Fruit fly (Drosophila melanogaster) whole organism, wandering third instar larva: ENCODE measurements around the gene CG13907.

Source experiments
- CG32264 ChIP-seq: fragments of 200-800 bp; sonication (Bioruptor generic); optimal IDR thresholded peaks from 2 replicates; lab custom pipeline; 2016; ENCODE audit warnings: missing biosample characterization, missing genetic modification characterization
- CG9705 ChIP-seq: fragments of 200-800 bp; sonication (Bioruptor generic); optimal IDR thresholded peaks from 2 replicates; lab custom pipeline; 2018; ENCODE audit warnings: missing biosample characterization, mild to moderate bottlenecking, missing genetic modification characterization
- Dfd ChIP-seq: fragments of >200 bp; optimal IDR thresholded peaks from 2 replicates; lab custom pipeline; 2017; ENCODE audit warnings: missing biosample characterization, missing genetic modification characterization
- Dif ChIP-seq: fragments of 200-275, 200-300 bp; sonication (Bioruptor generic); optimal IDR thresholded peaks from 2 replicates; lab custom pipeline; 2018; ENCODE audit warnings: missing biosample characterization, missing genetic modification characterization; ENCODE audit not compliant: partially characterized antibody
- GATAd ChIP-seq: sonication (Bioruptor generic); optimal IDR thresholded peaks from 2 replicates; lab custom pipeline; 2016; ENCODE audit warnings: missing biosample characterization, missing genetic modification characterization
- HLH106 ChIP-seq: fragments of 200-800 bp; optimal IDR thresholded peaks from 3 replicates; lab custom pipeline; 2019; ENCODE audit warnings: missing biosample characterization, mild to moderate bottlenecking, missing genetic modification characterization, moderate library complexity
- Hnf4 ChIP-seq: fragments of 200-800 bp; sonication (Bioruptor generic); optimal IDR thresholded peaks from 2 replicates; lab custom pipeline; 2016; ENCODE audit warnings: missing biosample characterization, mild to moderate bottlenecking, missing genetic modification characterization
- Hr78 ChIP-seq: fragments of >200 bp; optimal IDR thresholded peaks from 2 replicates; lab custom pipeline; 2017; ENCODE audit warnings: missing biosample characterization, missing genetic modification characterization
- Jra ChIP-seq: sonication (Bioruptor generic); optimal IDR thresholded peaks from 2 replicates; lab custom pipeline; 2016; ENCODE audit warnings: missing biosample characterization, missing genetic modification characterization
- Mio ChIP-seq: sonication (Bioruptor generic); optimal IDR thresholded peaks from 2 replicates; lab custom pipeline; 2016; ENCODE audit warnings: missing biosample characterization, missing genetic modification characterization
- Myc ChIP-seq: fragments of >200 bp; optimal IDR thresholded peaks from 2 replicates; lab custom pipeline; 2017
- N ChIP-seq: fragments of >200 bp; optimal IDR thresholded peaks from 2 replicates; lab custom pipeline; 2018; ENCODE audit warnings: missing biosample characterization, missing external identifiers, missing genetic modification characterization
- OdsH ChIP-seq: fragments of 200-800 bp; sonication (Bioruptor generic); optimal IDR thresholded peaks from 2 replicates; lab custom pipeline; 2016; ENCODE audit warnings: missing biosample characterization, mild to moderate bottlenecking, missing genetic modification characterization
- Rel ChIP-seq, 2 experiments: fragments of 200-800 bp; sonication (Bioruptor generic) in 1 of 2; optimal IDR thresholded peaks; 2 replicates in 1 of 2; 3 replicates in 1 of 2; lab custom pipeline; 2016 to 2019; ENCODE audit warnings: mild to moderate bottlenecking in 2 of 2, missing biosample characterization in 2 of 2, missing genetic modification characterization in 2 of 2, moderate library complexity in 1 of 2
- Sp1 ChIP-seq: fragments of 200-800 bp; sonication (Bioruptor generic); optimal IDR thresholded peaks from 3 replicates; lab custom pipeline; 2019; ENCODE audit warnings: missing biosample characterization, mild to moderate bottlenecking, missing genetic modification characterization, moderate library complexity
- Vsx2 ChIP-seq: fragments of 200-300, 225-300 bp; sonication (Bioruptor generic); optimal IDR thresholded peaks from 2 replicates; lab custom pipeline; 2018; ENCODE audit warnings: missing biosample characterization, missing genetic modification characterization; ENCODE audit not compliant: partially characterized antibody
- br ChIP-seq: fragments of 200-800 bp; sonication (Bioruptor generic); optimal IDR thresholded peaks from 2 replicates; lab custom pipeline; 2016; ENCODE audit warnings: missing biosample characterization, missing genetic modification characterization
- brk ChIP-seq: fragments of 200-800 bp; sonication (Bioruptor generic); optimal IDR thresholded peaks from 2 replicates; lab custom pipeline; 2016; ENCODE audit warnings: missing biosample characterization, mild to moderate bottlenecking, missing genetic modification characterization
- dl ChIP-seq, 2 experiments: fragments of 175-275, 200-275 bp in 1 of 2; fragments of 200-275 bp in 1 of 2; sonication (Bioruptor generic); optimal IDR thresholded peaks; lab custom pipeline; 2018; ENCODE audit warnings: mild to moderate bottlenecking in 2 of 2, missing biosample characterization in 2 of 2, missing genetic modification characterization in 2 of 2, moderate library complexity in 2 of 2; ENCODE audit not compliant: partially characterized antibody in 2 of 2, insufficient read depth in 1 of 2
- dmrt93B ChIP-seq: fragments of 200-800 bp; sonication (Bioruptor generic); optimal IDR thresholded peaks from 2 replicates; lab custom pipeline; 2018; ENCODE audit warnings: missing biosample characterization, mild to moderate bottlenecking, missing genetic modification characterization
- dsf ChIP-seq: sonication (Bioruptor generic); optimal IDR thresholded peaks from 2 replicates; lab custom pipeline; 2016; ENCODE audit warnings: missing biosample characterization, missing genetic modification characterization, borderline replicate concordance
- ey ChIP-seq: fragments of 200-800 bp; sonication (Bioruptor generic); optimal IDR thresholded peaks from 2 replicates; lab custom pipeline; 2016; ENCODE audit warnings: missing biosample characterization, missing genetic modification characterization
- foxo ChIP-seq, 2 experiments: fragments of 200-800 bp; sonication (Bioruptor generic); optimal IDR thresholded peaks; 2 replicates in 1 of 2; 3 replicates in 1 of 2; lab custom pipeline; 2016 to 2017; ENCODE audit warnings: missing biosample characterization in 2 of 2, missing genetic modification characterization in 2 of 2
- fru ChIP-seq: fragments of 200-800 bp; sonication (Bioruptor generic); optimal IDR thresholded peaks from 3 replicates; lab custom pipeline; 2016; ENCODE audit warnings: missing biosample characterization, mild to moderate bottlenecking, missing genetic modification characterization
- h ChIP-seq: fragments of 200-800 bp; sonication (Bioruptor generic); optimal IDR thresholded peaks from 3 replicates; lab custom pipeline; 2016; ENCODE audit warnings: missing biosample characterization, mild to moderate bottlenecking, missing genetic modification characterization
- jim ChIP-seq: fragments of 175-275, 200-325 bp; sonication (Bioruptor generic); optimal IDR thresholded peaks from 2 replicates; lab custom pipeline; 2016; ENCODE audit warnings: missing biosample characterization, mild to moderate bottlenecking, missing genetic modification characterization
- lola ChIP-seq: fragments of >200 bp; optimal IDR thresholded peaks from 2 replicates; lab custom pipeline; 2017; ENCODE audit warnings: missing biosample characterization, missing genetic modification characterization
- pan ChIP-seq: fragments of >200 bp; optimal IDR thresholded peaks from 2 replicates; lab custom pipeline; 2017
- psq ChIP-seq: fragments of 200-800 bp; sonication (Bioruptor generic); optimal IDR thresholded peaks from 3 replicates; lab custom pipeline; 2017; ENCODE audit warnings: missing biosample characterization, mild to moderate bottlenecking, missing genetic modification characterization, moderate library complexity
- rgr ChIP-seq: fragments of 200-800 bp; sonication (Bioruptor generic); optimal IDR thresholded peaks from 3 replicates; lab custom pipeline; 2016; ENCODE audit warnings: missing biosample characterization, mild to moderate bottlenecking, missing genetic modification characterization
- sage ChIP-seq: fragments of 200-800 bp; sonication (Bioruptor generic); optimal IDR thresholded peaks from 2 replicates; lab custom pipeline; 2016; ENCODE audit warnings: missing biosample characterization, mild to moderate bottlenecking, missing genetic modification characterization
- sv ChIP-seq: fragments of 200-800 bp; sonication (Bioruptor generic); optimal IDR thresholded peaks from 3 replicates; lab custom pipeline; 2016; ENCODE audit warnings: missing biosample characterization, missing genetic modification characterization
- tai ChIP-seq: sonication (Bioruptor generic); optimal IDR thresholded peaks from 2 replicates; lab custom pipeline; 2016; ENCODE audit warnings: missing biosample characterization, missing genetic modification characterization
- usp ChIP-seq: fragments of >200 bp; optimal IDR thresholded peaks from 2 replicates; lab custom pipeline; 2017; ENCODE audit warnings: missing biosample characterization, missing genetic modification characterization
- woc ChIP-seq: sonication (Bioruptor generic); optimal IDR thresholded peaks from 2 replicates; lab custom pipeline; 2016; ENCODE audit warnings: missing biosample characterization, mild to moderate bottlenecking, missing genetic modification characterization

CG13907 gene

DNA sequence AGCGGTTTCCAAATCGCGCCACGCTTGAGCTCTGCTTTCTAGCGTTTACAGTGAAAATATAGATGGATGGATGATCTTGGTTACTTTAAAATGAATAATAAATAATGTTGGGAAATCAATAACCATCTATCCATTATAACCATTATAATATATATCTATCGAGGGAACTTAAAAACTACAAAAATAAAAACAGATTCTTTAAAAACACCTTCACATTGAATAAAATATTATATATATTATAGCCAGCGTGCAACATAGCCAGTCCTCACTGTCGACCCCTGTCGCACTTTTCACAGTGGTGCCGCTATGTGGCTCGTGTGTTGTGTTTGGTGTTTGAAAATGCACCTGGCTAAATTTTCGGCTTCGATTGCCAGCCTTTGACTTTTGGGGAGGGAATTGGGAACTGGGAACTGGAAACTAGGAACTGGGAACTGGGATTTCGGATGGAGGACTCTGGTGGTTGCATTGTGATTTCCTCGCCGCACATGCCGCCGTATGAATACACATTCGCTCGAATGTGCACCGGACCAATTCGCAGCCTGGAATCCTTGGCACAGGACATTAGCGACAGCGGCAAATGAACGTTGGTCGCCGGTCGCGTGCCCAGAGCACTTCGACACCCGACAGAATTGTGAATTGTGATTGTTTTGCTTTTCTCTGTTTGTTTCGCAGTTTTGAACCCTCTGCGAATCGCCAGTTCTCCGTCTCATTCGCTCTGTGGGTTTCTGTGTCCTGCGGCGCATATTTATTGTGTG lies 23.4 kb upstream of the CG13907 start:
- TF ChIP-seq N (GFP tag; lab: Kevin White, UChicago), result no peak
- peak; percentile 5 for TF ChIP-seq psq (GFP tag; lab: Kevin White, UChicago)
- TF ChIP-seq foxo (GFP tag; optimal IDR thresholded peaks at IDR 0.05; lab: Kevin White, UChicago), result peak in 1 of 2 experiments; percentile 52
- peak; percentile 13 for TF ChIP-seq rgr (GFP tag; lab: Kevin White, UChicago)
- TF ChIP-seq OdsH, result peak; percentile 4
- no peak for TF ChIP-seq lola
- peak; percentile 50 for TF ChIP-seq h (GFP tag; lab: Kevin White, UChicago)
- no peak for TF ChIP-seq pan
- TF ChIP-seq fru (GFP tag; lab: Kevin White, UChicago), result peak; percentile 30
- peak; percentile 23 for TF ChIP-seq woc
- TF ChIP-seq Sp1 (GFP tag; lab: Kevin White, UChicago), result peak; percentile 44
- TF ChIP-seq HLH106 (tag; lab: Kevin White, UChicago), result peak; percentile 51
- TF ChIP-seq Hnf4 (GFP tag; lab: Kevin White, UChicago), result peak; percentile 12

DNA sequence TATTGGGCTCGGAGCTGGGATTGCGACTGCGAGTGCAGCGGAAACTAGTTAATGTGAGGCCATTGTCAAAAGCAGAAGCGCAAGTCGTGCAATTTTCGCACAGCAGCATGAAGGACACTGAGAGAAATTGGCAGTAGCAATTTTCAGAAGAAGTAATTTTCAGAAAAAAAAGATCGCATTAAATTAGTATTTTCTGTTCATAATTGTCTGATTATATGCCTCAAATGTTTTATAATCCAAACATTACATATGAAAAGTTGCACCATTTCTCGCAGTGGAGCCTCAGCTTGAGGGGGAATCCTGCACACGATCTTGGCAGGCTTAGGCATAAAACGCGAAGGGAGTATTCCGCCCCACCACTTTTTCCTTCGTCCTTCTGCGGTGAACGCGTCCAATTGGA lies 22.6 kb upstream of the CG13907 start:
- TF ChIP-seq Dfd (GFP tag; lab: Kevin White, UChicago), result no peak
- peak; percentile 56 for TF ChIP-seq Hnf4 (GFP tag; lab: Kevin White, UChicago)
- no peak for TF ChIP-seq sage
- no peak for TF ChIP-seq pan
- no peak for TF ChIP-seq Dif (GFP tag; lab: Kevin White, UChicago)
- peak in 1 of 2 experiments; percentile 73 for TF ChIP-seq foxo (GFP tag; optimal IDR thresholded peaks at IDR 0.05; lab: Kevin White, UChicago)
- peak; percentile 75 for TF ChIP-seq HLH106 (tag; lab: Kevin White, UChicago)
- TF ChIP-seq GATAd (GFP tag; lab: Kevin White, UChicago), result no peak
- no peak for TF ChIP-seq Mio
- TF ChIP-seq CG32264 (GFP tag; lab: Kevin White, UChicago), result no peak
- no peak for TF ChIP-seq Vsx2 (GFP tag; lab: Kevin White, UChicago)
- TF ChIP-seq ey (GFP tag; lab: Kevin White, UChicago), result peak; percentile 71
- TF ChIP-seq Hr78, result no peak
- TF ChIP-seq psq (GFP tag; lab: Kevin White, UChicago), result peak; percentile 49
- no peak for TF ChIP-seq lola
- TF ChIP-seq dl (GFP tag; optimal IDR thresholded peaks at IDR 0.05; lab: Kevin White, UChicago; ENCODE audit: insufficient read depth in 1 of 2, partially characterized antibody in 2 of 2), result no peak
- peak; percentile 81 for TF ChIP-seq fru (GFP tag; lab: Kevin White, UChicago)
- peak; percentile 56 for TF ChIP-seq brk (GFP tag; lab: Kevin White, UChicago)
- no peak for TF ChIP-seq dsf
- TF ChIP-seq h (GFP tag; lab: Kevin White, UChicago), result peak; percentile 75
- no peak for TF ChIP-seq usp (GFP tag; lab: Kevin White, UChicago)
- TF ChIP-seq Sp1 (GFP tag; lab: Kevin White, UChicago), result peak; percentile 76
- TF ChIP-seq Rel (GFP tag; optimal IDR thresholded peaks at IDR 0.05; lab: Kevin White, UChicago), result no peak
- peak; percentile 36 for TF ChIP-seq Rel (tag; optimal IDR thresholded peaks at IDR 0.05; lab: Kevin White, UChicago)
- peak; percentile 32 for TF ChIP-seq CG9705 (GFP tag; lab: Kevin White, UChicago)
- no peak for TF ChIP-seq woc
- no peak for TF ChIP-seq sv (GFP tag; lab: Kevin White, UChicago)
- TF ChIP-seq Jra (GFP tag; lab: Kevin White, UChicago), result peak; percentile 35
- TF ChIP-seq Myc (lab: Kevin White, UChicago), result no peak
- TF ChIP-seq br (GFP tag; lab: Kevin White, UChicago), result peak; percentile 61
- TF ChIP-seq dmrt93B (GFP tag; lab: Kevin White, UChicago), result peak; percentile 31
- peak; percentile 54 for TF ChIP-seq tai (GFP tag; lab: Kevin White, UChicago)
- TF ChIP-seq rgr (GFP tag; lab: Kevin White, UChicago), result peak; percentile 76
- peak; percentile 66 for TF ChIP-seq OdsH

DNA sequence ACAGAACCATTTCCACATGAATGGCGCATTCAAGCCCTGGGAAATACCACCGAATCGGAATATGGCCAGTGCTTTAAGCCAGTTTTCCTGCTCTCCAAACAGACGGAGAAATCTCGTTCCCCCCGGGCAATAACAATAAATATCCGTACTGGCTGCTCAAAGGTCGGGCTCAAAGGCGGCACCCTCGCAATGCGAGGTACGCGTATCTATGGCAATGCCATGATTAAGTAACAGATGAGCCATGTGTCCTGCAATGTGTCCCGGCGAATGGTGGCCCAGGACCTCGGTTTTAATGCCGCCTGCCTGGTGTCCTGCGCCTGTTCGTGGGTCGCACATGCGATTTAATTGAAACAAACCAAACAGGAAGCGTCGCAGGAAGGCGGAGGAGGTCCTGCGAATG lies 22.1 kb upstream of the CG13907 start:
- TF ChIP-seq dsf, result no peak
- no peak for TF ChIP-seq GATAd (GFP tag; lab: Kevin White, UChicago)
- no peak for TF ChIP-seq Rel (GFP tag; optimal IDR thresholded peaks at IDR 0.05; lab: Kevin White, UChicago)
- no peak for TF ChIP-seq Rel (tag; optimal IDR thresholded peaks at IDR 0.05; lab: Kevin White, UChicago)
- TF ChIP-seq rgr (GFP tag; lab: Kevin White, UChicago), result no peak
- no peak for TF ChIP-seq jim
- TF ChIP-seq Jra (GFP tag; lab: Kevin White, UChicago), result no peak
- TF ChIP-seq Dfd (GFP tag; lab: Kevin White, UChicago), result no peak
- TF ChIP-seq HLH106 (tag; lab: Kevin White, UChicago), result no peak
- no peak for TF ChIP-seq CG9705 (GFP tag; lab: Kevin White, UChicago)
- TF ChIP-seq brk (GFP tag; lab: Kevin White, UChicago), result no peak
- TF ChIP-seq fru (GFP tag; lab: Kevin White, UChicago), result no peak
